Worm (Caenorhabditis elegans): Measurements from ENCODE around the gene srbc-62.

DNA sequence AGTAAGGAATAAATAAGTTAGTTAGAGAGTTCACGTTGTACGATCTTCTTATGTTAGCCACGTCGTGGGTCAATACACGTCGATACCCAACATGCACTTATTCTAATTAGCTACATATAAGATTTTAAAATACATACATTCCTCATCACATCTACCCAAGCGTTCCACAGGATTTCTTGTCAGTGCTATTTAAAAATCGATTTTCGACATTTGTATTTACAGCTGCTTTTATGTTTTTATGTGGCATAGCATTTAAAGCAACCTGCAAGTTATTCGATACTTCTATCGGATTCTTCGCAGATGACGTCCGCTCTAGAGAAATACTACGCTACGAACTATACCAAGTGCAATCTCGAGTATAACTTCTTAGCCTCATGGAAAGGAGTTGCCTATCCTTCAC is 37.7 kb downstream of the srbc-62 start, which contains the start of gene srh-115:
- TF ChIP-seq elt-2 (tag; optimal IDR thresholded peaks at IDR 0.05) = no peak
- TF ChIP-seq ceh-24 (tag; optimal IDR thresholded peaks at IDR 0.05) = no peak
- no peak for TF ChIP-seq nfya-1 (tag; optimal IDR thresholded peaks at IDR 0.05)
- TF ChIP-seq sox-4 (tag; optimal IDR thresholded peaks at IDR 0.05) = no peak
- TF ChIP-seq F13H6.1 (tag; optimal IDR thresholded peaks at IDR 0.05) = no peak
